Worm (Caenorhabditis elegans) whole organism, L2 larva: ENCODE results near the gene F53H1.3.

ENCODE experiments used
- lin-13 ChIP-seq: fragments of 150-350 bp; optimal IDR thresholded peaks from 2 replicates; lab custom pipeline; 2014; ENCODE audit warnings: missing biosample characterization, missing genetic modification reagents, missing genetic modification characterization
- mab-5 ChIP-seq: fragments of 150-350 bp; optimal IDR thresholded peaks from 2 replicates; lab custom pipeline; 2014; ENCODE audit warnings: missing biosample characterization, missing genetic modification characterization
- mdl-1 ChIP-seq, 2 experiments: fragments of 150-350 bp in 1 of 2; sonication (generic microtip) in 1 of 2; optimal IDR thresholded peaks; 2 replicates each; lab custom pipeline; 2017; ENCODE audit warnings: missing biosample characterization in 2 of 2, missing genetic modification characterization in 2 of 2
- skn-1 ChIP-seq: sonication (generic microtip); optimal IDR thresholded peaks from 2 replicates; lab custom pipeline; 2017; ENCODE audit warnings: missing biosample characterization, missing genetic modification characterization
- unc-62 ChIP-seq: fragments of 150-350 bp; optimal IDR thresholded peaks from 2 replicates; lab custom pipeline; 2014; ENCODE audit warnings: missing biosample characterization, missing genetic modification reagents, missing genetic modification characterization

- no peak for TF ChIP-seq unc-62 (GFP tag; lab: Kevin White, UChicago)
- TF ChIP-seq lin-13 (GFP tag; lab: Kevin White, UChicago), result peak; percentile 53
- no peak for TF ChIP-seq mdl-1 (tag; optimal IDR thresholded peaks at IDR 0.05; lab: Kevin White, UChicago)
- TF ChIP-seq skn-1, result no peak
- no peak for TF ChIP-seq mab-5
Observed at ce11 chrIV:1328682-1329212, at the start of gene F53H1.3.
